Worm (Caenorhabditis elegans) whole organism, mixed stage, embryonic: ENCODE data around the gene F55A4.3.

Experiments
- M03D4.4 ChIP-seq: sonication (generic microtip); optimal IDR thresholded peaks from 2 replicates; lab custom pipeline; 2017; ENCODE audit warnings: mild to moderate bottlenecking, missing genetic modification characterization, missing compliant biosample characterization
- bed-3 ChIP-seq: fragments of 200-800 bp; sonication (Bioruptor generic); optimal IDR thresholded peaks from 3 replicates; lab custom pipeline; 2018; ENCODE audit warnings: mild to moderate bottlenecking, missing genetic modification characterization, moderate library complexity, missing compliant biosample characterization
- blmp-1 ChIP-seq: fragments of 150-350 bp; optimal IDR thresholded peaks from 2 replicates; lab custom pipeline; 2014; ENCODE audit warnings: missing biosample characterization, missing genetic modification characterization
- ceh-39 ChIP-seq: fragments of 150-350 bp; optimal IDR thresholded peaks from 2 replicates; lab custom pipeline; 2014; ENCODE audit warnings: missing biosample characterization, missing genetic modification characterization
- ceh-43 ChIP-seq: fragments of 200-800 bp; sonication (Bioruptor generic); optimal IDR thresholded peaks from 2 replicates; lab custom pipeline; 2018; ENCODE audit warnings: mild to moderate bottlenecking, missing genetic modification characterization, moderate library complexity, missing compliant biosample characterization
- ceh-83 ChIP-seq: fragments of 200-800 bp; sonication (Bioruptor generic); optimal IDR thresholded peaks from 2 replicates; lab custom pipeline; 2018; ENCODE audit warnings: mild to moderate bottlenecking, missing genetic modification characterization, missing compliant biosample characterization
- ces-1 ChIP-seq: fragments of 150-350 bp; optimal IDR thresholded peaks from 2 replicates; lab custom pipeline; 2014; ENCODE audit warnings: missing biosample characterization, missing genetic modification reagents, missing genetic modification characterization
- cnd-1 ChIP-seq: fragments of 200-800 bp; sonication (Bioruptor generic); optimal IDR thresholded peaks from 2 replicates; lab custom pipeline; 2018; ENCODE audit warnings: mild to moderate bottlenecking, missing genetic modification characterization, missing compliant biosample characterization
- drap-1 ChIP-seq: fragments of 200-800 bp; sonication (Bioruptor generic); optimal IDR thresholded peaks from 3 replicates; lab custom pipeline; 2018; ENCODE audit warnings: mild to moderate bottlenecking, missing genetic modification characterization, missing compliant biosample characterization
- elt-1 ChIP-seq: sonication (generic microtip); optimal IDR thresholded peaks from 2 replicates; lab custom pipeline; 2017; ENCODE audit warnings: missing genetic modification characterization, mild to moderate bottlenecking, missing compliant biosample characterization, antibody characterized with exemption, moderate library complexity, borderline replicate concordance; ENCODE audit not compliant: insufficient read depth
- elt-3 ChIP-seq: fragments of 150-350 bp; optimal IDR thresholded peaks from 2 replicates; lab custom pipeline; 2014; ENCODE audit warnings: missing biosample characterization, missing genetic modification characterization
- flh-1 ChIP-seq: fragments of 200-800 bp; sonication (Bioruptor generic); optimal IDR thresholded peaks from 2 replicates; lab custom pipeline; 2018; ENCODE audit warnings: mild to moderate bottlenecking, missing genetic modification characterization, moderate library complexity, missing compliant biosample characterization
- ham-2 ChIP-seq: fragments of 200-800 bp; sonication (Bioruptor generic); optimal IDR thresholded peaks from 2 replicates; lab custom pipeline; 2018; ENCODE audit warnings: mild to moderate bottlenecking, missing genetic modification characterization, missing compliant biosample characterization
- hlh-1 ChIP-seq: fragments of 150-350 bp; optimal IDR thresholded peaks from 2 replicates; lab custom pipeline; 2014; ENCODE audit warnings: missing biosample characterization, missing genetic modification reagents, missing genetic modification characterization
- lin-13 ChIP-seq: fragments of 150-350 bp; optimal IDR thresholded peaks from 2 replicates; lab custom pipeline; 2014; ENCODE audit warnings: missing biosample characterization, missing genetic modification characterization
- lin-32 ChIP-seq: fragments of 200-800 bp; sonication (Bioruptor generic); optimal IDR thresholded peaks from 2 replicates; lab custom pipeline; 2018; ENCODE audit warnings: mild to moderate bottlenecking, missing genetic modification characterization, missing compliant biosample characterization
- lsy-2 ChIP-seq: fragments of 150-350 bp; optimal IDR thresholded peaks from 2 replicates; lab custom pipeline; 2014; ENCODE audit warnings: missing biosample characterization, missing genetic modification characterization
- mab-5 ChIP-seq: fragments of 150-350 bp; optimal IDR thresholded peaks from 2 replicates; lab custom pipeline; 2014; ENCODE audit warnings: missing biosample characterization, missing genetic modification characterization
- mep-1 ChIP-seq: fragments of 150-350 bp; optimal IDR thresholded peaks from 2 replicates; lab custom pipeline; 2017; ENCODE audit warnings: missing biosample characterization, missing genetic modification reagents, missing genetic modification characterization, inconsistent platforms
- mls-2 ChIP-seq: sonication (generic microtip); optimal IDR thresholded peaks from 2 replicates; lab custom pipeline; 2016; ENCODE audit warnings: mild to moderate bottlenecking, missing genetic modification characterization, moderate library complexity, missing compliant biosample characterization
- nhr-2 ChIP-seq: fragments of 150-350 bp; optimal IDR thresholded peaks from 2 replicates; lab custom pipeline; 2014; ENCODE audit warnings: missing biosample characterization, missing genetic modification characterization
- nhr-237 ChIP-seq: fragments of 150-350 bp; optimal IDR thresholded peaks from 2 replicates; lab custom pipeline; 2014; ENCODE audit warnings: missing biosample characterization, missing genetic modification characterization
- nhr-28 ChIP-seq: fragments of 150-350 bp; optimal IDR thresholded peaks from 2 replicates; lab custom pipeline; 2014; ENCODE audit warnings: missing biosample characterization, missing genetic modification characterization
- nhr-76 ChIP-seq: sonication (generic microtip); optimal IDR thresholded peaks from 2 replicates; lab custom pipeline; 2017; ENCODE audit warnings: missing biosample characterization, missing genetic modification characterization
- pha-4 ChIP-seq: fragments of 150-350 bp; optimal IDR thresholded peaks from 2 replicates; lab custom pipeline; 2018; ENCODE audit warnings: missing biosample characterization, missing genetic modification reagents, missing genetic modification characterization
- sem-2 ChIP-seq: fragments of 200-800 bp; sonication (Bioruptor generic); optimal IDR thresholded peaks from 2 replicates; lab custom pipeline; 2018; ENCODE audit warnings: mild to moderate bottlenecking, missing genetic modification characterization, missing compliant biosample characterization
- snpc-4 ChIP-seq: fragments of 150-350 bp; optimal IDR thresholded peaks from 2 replicates; lab custom pipeline; 2014; ENCODE audit warnings: missing biosample characterization, missing genetic modification characterization
- sptf-1 ChIP-seq: sonication (generic microtip); optimal IDR thresholded peaks from 2 replicates; lab custom pipeline; 2017; ENCODE audit warnings: mild to moderate bottlenecking, missing genetic modification characterization, moderate library complexity, missing compliant biosample characterization
- tbx-8 ChIP-seq: fragments of 200-800 bp; sonication (Bioruptor generic); optimal IDR thresholded peaks from 2 replicates; lab custom pipeline; 2018; ENCODE audit warnings: mild to moderate bottlenecking, missing genetic modification characterization, moderate library complexity, missing compliant biosample characterization
- unc-120 ChIP-seq: sonication (generic microtip); optimal IDR thresholded peaks from 2 replicates; lab custom pipeline; 2017; ENCODE audit warnings: missing genetic modification characterization, missing compliant biosample characterization; ENCODE audit not compliant: poor library complexity, severe bottlenecking
- unc-62 ChIP-seq: fragments of 150-350 bp; optimal IDR thresholded peaks from 2 replicates; lab custom pipeline; 2014; ENCODE audit warnings: missing biosample characterization, missing genetic modification reagents, missing genetic modification characterization
- zip-8 ChIP-seq: fragments of 150-350 bp; optimal IDR thresholded peaks from 2 replicates; lab custom pipeline; 2014; ENCODE audit warnings: missing biosample characterization, missing genetic modification characterization

The F55A4.3 gene

ce11 chrX:1062403-1063073 is 37.6 kb upstream of the F55A4.3 start, which contains the start of gene unc-1:
unc-1 (minus strand) TSS chrX:1062453.
- TF ChIP-seq bed-3 (no peak), M03D4.4 (no peak), snpc-4 (no peak), ceh-43 (no peak), mep-1 (tag; lab: Kevin White, UChicago) (peak; percentile 7), mls-2 (tag; lab: Kevin White, UChicago) (no peak), lsy-2 (tag; lab: Kevin White, UChicago) (no peak), lin-32 (GFP tag; lab: Kevin White, UChicago) (no peak), mab-5 (tag; lab: Kevin White, UChicago) (no peak), sptf-1 (no peak), elt-1 (tag; lab: Kevin White, UChicago) (no peak), nhr-76 (tag; lab: Kevin White, UChicago) (no peak), lin-13 (tag; lab: Kevin White, UChicago) (no peak), elt-3 (tag; lab: Kevin White, UChicago) (no peak), tbx-8 (GFP tag; lab: Kevin White, UChicago) (no peak), nhr-28 (tag; lab: Kevin White, UChicago) (no peak), blmp-1 (tag; lab: Kevin White, UChicago) (no peak), drap-1 (GFP tag; lab: Kevin White, UChicago) (no peak), ces-1 (peak; percentile 95), ham-2 (no peak), unc-120 (tag; lab: Kevin White, UChicago) (peak; percentile 11), ceh-39 (tag; lab: Kevin White, UChicago) (no peak), sem-2 (GFP tag; lab: Kevin White, UChicago) (no peak), nhr-2 (tag; lab: Kevin White, UChicago) (no peak), unc-62 (no peak), zip-8 (tag; lab: Kevin White, UChicago) (no peak)
- TF ChIP-seq, all 35 proteins: peak for 3

ce11 chrX:1060705-1061104 is 35.8 kb upstream of the F55A4.3 start:
- no peak for TF ChIP-seq nhr-76 (tag; lab: Kevin White, UChicago)
- peak; percentile 64 for TF ChIP-seq ces-1
- TF ChIP-seq ceh-43: no peak
- TF ChIP-seq lin-13 (tag; lab: Kevin White, UChicago): no peak
- no peak for TF ChIP-seq snpc-4
- no peak for TF ChIP-seq unc-62

ce11 chrX:1057821-1058377 is 33.0 kb upstream of the F55A4.3 start:
- TF ChIP-seq ces-1 (peak; percentile 95), mls-2 (tag; lab: Kevin White, UChicago) (no peak)

- peak; percentile 62 for TF ChIP-seq unc-120 (tag; lab: Kevin White, UChicago)
- no peak for TF ChIP-seq ham-2
- TF ChIP-seq hlh-1: peak; percentile 36
- TF ChIP-seq ceh-83 (GFP tag; lab: Kevin White, UChicago): no peak
- no peak for TF ChIP-seq mep-1 (tag; lab: Kevin White, UChicago)
- no peak for TF ChIP-seq M03D4.4
- TF ChIP-seq mab-5 (tag; lab: Kevin White, UChicago): no peak
- TF ChIP-seq bed-3: no peak
- TF ChIP-seq blmp-1 (tag; lab: Kevin White, UChicago): no peak
- no peak for TF ChIP-seq nhr-237 (tag; lab: Kevin White, UChicago)
- TF ChIP-seq nhr-28 (tag; lab: Kevin White, UChicago): no peak
- no peak for TF ChIP-seq snpc-4
- TF ChIP-seq sem-2 (GFP tag; lab: Kevin White, UChicago): no peak
- TF ChIP-seq cnd-1 (tag; lab: Kevin White, UChicago): no peak
- no peak for TF ChIP-seq flh-1 (GFP tag; lab: Kevin White, UChicago)
- TF ChIP-seq drap-1 (GFP tag; lab: Kevin White, UChicago): no peak
- TF ChIP-seq unc-62: peak; percentile 71
- TF ChIP-seq sptf-1: no peak
- TF ChIP-seq lsy-2 (tag; lab: Kevin White, UChicago): no peak
- TF ChIP-seq lin-32 (GFP tag; lab: Kevin White, UChicago): no peak
- TF ChIP-seq lin-13 (tag; lab: Kevin White, UChicago): no peak
- no peak for TF ChIP-seq pha-4 (tag; lab: Kevin White, UChicago)
- TF ChIP-seq ceh-43: no peak
Measured at ce11 chrX:1053929-1054328, 29.0 kb upstream of the F55A4.3 start, which contains the start of gene ncs-3. ncs-3 (plus strand) TSS chrX:1054081.
